Fruit fly (Drosophila melanogaster): ENCODE data around the gene Fgop2.

Fgop2 gene

DNA sequence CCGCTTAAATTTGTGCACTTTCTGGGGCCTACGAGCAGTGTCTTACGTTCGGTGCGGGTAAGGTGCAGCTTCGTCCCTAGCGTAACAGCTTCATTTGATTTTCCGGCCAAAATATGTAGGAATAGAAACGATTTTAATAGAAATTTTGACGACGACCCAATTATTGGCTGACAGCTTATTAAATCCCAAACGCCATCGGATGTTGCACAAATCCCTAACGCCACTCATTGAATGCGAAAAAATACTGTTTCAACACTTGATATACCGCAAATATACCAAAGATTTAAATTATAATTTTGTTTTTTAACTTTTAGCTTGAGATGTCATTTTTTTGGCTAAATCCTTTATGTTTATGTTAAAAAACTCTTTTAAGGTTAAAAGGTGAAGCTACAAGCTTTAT lies at the start of gene Fgop2:
TSS of gene Fgop2 (minus strand) at position 202 of the 400 bp plus-strand sequence.
- TF ChIP-seq noc (tag; optimal IDR thresholded peaks at IDR 0.05) = no peak

DNA sequence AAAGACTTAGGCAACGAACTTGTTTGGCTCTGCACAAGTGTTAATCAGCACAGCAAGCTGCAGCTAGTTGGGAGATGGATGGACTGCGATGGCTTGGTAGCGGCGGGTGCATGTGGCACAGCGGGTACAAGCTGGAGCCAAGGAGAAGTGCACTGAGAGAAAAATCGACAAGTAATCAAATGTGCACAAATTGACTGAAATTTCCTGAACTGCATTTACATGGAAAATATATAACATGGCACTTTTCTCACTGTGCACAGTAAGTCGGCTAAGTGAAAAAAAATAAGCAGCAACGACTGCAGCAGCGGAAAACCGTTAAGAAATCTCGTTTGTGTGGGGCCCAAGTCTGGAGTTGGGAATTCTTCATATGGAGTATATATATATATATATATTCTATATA lies 46.0 kb upstream of the Fgop2 start:
- TF ChIP-seq noc (tag; optimal IDR thresholded peaks at IDR 0.05) = no peak

DNA sequence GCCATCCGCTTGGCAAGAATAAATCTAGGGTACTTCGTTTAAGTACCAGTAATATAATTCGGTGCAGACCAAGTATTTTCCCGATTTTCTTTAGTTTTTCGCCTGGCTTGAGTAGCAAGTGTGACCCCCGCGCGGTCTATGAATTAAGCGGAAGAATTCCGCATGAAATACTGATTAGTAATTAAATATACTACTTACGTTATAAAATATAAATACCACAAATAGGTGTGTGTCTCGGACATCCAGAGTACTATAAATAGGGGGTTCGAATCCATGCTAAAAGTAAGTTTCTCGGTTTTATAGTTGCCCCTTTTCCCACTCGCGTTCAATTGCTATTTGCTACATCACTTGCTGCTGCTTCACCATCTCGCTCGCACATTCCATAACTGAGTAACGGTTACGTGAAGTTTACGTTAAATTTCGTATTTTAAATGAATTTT lies 26.5 kb upstream of the Fgop2 start, which contains the start of gene snRNP-U1-70K:
TSS of gene snRNP-U1-70K (minus strand) at position 141 of the 440 bp plus-strand sequence.
- no peak for TF ChIP-seq noc (tag; optimal IDR thresholded peaks at IDR 0.05)

DNA sequence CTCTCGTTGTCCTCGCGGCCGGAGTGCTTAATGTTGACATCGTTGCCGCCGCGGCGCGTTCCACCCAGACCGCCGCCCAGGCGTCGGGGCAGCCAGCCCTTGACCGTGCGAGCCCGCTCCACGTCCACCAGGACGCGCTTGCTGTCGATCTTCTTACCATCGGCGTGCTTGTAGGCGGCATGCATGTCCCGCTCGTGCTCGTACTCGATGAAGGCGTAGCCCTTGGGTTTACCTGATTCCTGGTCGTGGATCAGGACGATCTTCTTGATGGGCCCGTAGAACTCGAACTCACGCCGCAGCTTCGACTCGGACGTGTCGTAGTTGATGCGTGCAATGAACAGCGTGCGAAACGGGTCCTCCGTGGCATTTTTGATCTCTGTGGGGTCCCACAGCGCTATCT lies 25.7 kb upstream of the Fgop2 start:
- TF ChIP-seq noc (tag; optimal IDR thresholded peaks at IDR 0.05) = no peak

DNA sequence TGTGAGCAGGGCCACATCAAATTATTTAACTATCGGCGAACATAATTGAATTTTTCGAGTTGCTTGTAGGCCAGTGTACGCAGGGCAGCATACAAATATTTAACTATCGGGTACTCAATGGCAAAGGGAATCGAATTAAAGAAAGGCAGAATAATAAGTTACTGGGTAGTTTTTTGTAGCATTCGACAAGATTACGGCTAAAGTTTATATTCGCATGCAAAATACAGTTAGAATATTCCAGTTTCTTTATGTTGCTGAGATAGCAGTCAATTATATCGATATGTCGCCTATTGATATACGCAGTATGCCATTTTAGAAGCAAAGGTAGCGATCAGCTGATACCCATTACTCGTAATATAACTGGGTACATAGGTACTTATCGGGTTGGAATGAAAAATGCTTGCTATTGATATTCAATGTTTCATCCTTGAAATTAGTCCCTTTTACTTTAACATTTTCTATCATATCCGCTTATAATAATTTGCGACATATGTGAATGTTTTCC lies 23.0 kb upstream of the Fgop2 start:
- no peak for TF ChIP-seq noc (tag; optimal IDR thresholded peaks at IDR 0.05)

DNA sequence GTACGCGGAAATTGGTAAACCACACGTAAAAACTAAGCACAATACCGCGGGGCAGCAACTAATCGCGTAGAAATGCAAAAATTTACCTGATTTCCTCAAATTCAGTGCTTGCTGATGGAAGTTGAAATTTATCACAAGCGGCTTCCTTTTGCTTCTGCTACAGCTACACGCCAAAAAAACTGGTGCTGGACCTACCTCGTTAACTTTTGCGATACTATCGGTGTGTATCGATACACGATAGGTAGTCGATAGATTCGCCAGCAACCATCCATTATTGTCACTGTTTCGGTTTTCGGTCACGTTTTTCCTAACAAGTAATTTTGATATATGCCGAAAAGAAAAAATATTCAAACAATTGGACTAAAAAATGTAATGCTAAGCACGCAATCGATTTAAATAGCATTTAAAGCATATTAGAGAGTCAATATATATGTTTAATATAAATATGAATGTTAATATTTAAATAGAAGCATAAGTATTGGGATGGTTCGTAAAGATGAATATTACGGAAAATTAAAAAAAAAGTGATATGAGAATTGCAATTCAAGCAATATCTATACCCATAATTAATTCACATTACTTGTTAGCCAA lies 22.4 kb upstream of the Fgop2 start, which contains the start of gene Sumo:
TSS of gene Sumo (minus strand) at position 223 of the 591 bp plus-strand sequence.
- no peak for TF ChIP-seq noc (tag; optimal IDR thresholded peaks at IDR 0.05)

DNA sequence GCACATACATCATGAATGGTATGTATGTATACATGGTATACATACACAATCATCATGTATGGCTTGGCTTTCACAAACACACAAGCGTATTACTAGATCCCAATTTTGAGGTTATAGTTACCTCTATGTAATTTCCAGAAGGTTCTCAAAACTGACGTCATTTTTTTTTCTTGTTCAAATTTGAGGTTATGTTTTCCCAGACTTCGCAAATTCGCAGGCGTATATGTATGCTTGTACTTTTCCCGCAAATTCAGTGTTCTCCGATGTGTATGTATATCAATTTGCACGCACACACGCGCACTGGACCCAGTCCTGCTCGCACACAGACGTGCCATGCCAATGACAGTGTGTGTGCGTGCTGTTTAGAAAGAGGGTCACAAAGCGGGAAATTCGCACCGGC lies 21.2 kb upstream of the Fgop2 start:
- TF ChIP-seq noc (tag; optimal IDR thresholded peaks at IDR 0.05) = no peak

DNA sequence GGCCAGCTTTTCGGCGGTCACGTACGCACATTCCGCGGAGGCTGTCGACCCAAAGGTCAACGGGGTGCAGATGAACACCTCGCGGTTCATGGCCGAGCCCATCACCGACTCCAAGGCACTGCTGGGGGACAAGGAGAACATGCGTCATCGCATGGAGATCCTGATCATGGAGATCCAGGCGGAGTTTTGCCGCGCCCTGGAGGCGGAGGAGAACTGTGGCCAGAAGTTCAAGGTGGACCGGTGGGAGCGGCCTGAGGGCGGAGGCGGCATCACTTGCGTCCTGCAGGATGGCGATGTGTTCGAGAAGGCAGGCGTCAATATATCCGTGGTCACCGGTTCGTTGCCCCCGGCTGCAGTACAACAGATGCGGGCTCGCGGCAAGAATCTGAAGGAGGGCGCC lies 19.5 kb upstream of the Fgop2 start:
- TF ChIP-seq noc (tag; optimal IDR thresholded peaks at IDR 0.05) = no peak

DNA sequence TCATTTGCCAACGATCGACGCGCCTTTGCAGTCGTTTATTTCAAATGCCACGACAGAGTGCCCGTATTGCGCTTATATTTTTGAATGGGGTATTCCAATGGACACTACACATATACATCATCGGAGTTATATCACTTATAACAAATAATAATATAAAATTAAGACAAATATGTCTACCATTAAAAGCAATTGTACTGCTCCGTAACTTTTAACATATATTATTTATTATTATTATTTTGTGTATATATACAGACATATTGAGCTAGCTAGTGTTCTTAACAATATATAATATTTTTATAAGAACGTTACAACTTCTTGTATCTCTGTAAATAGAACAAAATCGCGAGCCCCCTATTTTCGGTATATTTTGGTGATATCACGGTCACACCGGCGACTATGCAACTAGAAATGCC lies 18.9 kb upstream of the Fgop2 start, which contains the start of the genes sip2 and Coprox:
TSS of gene sip2 (minus strand) at position 53 of the 413 bp plus-strand sequence.
TSS of gene Coprox (plus strand) at position 400 of the 413 bp plus-strand sequence.
- TF ChIP-seq noc (tag; optimal IDR thresholded peaks at IDR 0.05) = peak; percentile 59

DNA sequence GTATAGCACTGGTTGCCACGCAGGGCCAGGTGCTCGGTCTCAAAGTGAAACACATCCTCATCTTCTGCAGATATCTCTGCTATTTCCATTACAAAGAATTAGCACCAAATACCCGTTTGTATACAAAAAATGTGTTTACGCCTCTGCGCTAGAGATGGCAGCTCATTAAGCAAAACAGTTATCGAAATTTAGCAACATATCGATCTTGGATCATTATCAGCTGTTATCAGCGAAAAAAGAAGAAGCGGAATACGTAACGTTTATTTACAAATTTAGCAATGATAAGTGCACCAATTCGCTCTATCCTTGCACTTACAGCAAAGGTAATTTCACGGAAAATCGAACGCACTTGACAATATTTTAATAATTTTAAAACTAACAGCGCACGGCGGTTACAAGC lies 15.1 kb upstream of the Fgop2 start, which contains the start of the genes Atac1 and Hmgcl:
TSS of gene Atac1 (minus strand) at position 164 of the 400 bp plus-strand sequence.
TSS of gene Hmgcl (plus strand) at position 213 of the 400 bp plus-strand sequence.
- no peak for TF ChIP-seq noc (tag; optimal IDR thresholded peaks at IDR 0.05)

DNA sequence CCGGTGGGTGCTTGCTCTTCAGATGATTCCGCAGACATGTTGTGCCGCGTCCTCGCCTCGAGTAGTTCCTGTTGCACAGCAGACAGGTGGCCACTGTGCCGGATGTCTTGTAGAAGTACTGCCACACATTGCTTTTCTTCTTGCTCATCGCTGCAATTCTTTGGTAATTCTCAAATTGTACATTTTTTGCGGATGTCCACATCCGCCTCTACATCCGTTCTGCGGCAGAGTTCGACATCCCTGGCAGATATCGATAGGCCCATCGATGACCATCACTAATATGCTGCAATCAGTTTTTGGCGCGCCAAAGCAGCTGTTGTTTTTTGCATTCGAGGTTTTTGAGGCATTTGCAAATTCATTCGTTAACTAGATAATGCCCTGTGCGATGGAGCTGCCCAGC lies 11.6 kb upstream of the Fgop2 start, which contains the start of the genes CG13775 and CG3430:
TSS of gene CG13775 (minus strand) at position 226 of the 400 bp plus-strand sequence.
TSS of gene CG3430 (plus strand) at position 284 of the 400 bp plus-strand sequence.
- no peak for TF ChIP-seq noc (tag; optimal IDR thresholded peaks at IDR 0.05)

DNA sequence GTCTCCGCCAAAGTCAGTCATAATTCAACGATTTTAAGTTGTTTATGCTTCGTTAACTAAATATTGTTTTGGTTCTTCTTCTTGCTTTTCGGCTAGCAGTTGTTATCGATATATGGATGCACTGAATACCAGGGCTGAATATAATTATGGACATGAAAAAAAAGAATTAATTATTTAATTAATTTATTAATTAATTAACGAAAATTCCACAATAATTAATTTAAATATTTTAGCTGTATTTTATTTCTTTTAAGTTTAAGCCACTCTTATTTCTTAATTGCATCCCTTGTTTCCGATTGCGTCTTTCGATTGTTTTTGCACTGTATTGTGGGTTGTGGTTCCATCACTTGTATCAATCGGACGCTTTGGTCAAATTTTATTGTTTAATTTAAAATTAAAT lies 5.0 kb upstream of the Fgop2 start, which contains the start of the genes Gas41 and SA1:
TSS of gene Gas41 (minus strand) at position 112 of the 400 bp plus-strand sequence.
TSS of gene SA1 (plus strand) at position 326 of the 400 bp plus-strand sequence.
- peak; percentile 89 for TF ChIP-seq noc (tag; optimal IDR thresholded peaks at IDR 0.05)

DNA sequence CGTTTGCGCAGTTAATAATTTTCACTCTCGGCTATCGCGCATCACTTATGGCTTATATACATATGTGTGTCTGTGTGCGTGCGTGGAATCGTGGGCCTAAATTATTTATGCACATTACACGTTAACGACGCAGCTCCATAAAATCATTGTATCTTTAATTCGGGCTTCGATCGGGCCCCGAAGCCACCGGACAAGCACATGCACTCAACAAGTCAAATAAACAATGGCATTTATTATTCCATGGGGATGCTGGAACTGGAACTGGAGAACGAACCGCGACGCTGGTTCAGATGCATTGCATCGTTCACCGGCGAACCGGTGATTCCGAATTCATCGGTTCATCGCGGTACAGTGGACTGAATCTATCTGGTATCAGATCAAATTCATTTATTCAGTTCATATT lies 3.5 kb upstream of the Fgop2 start, which contains the start of gene ihog:
TSS of gene ihog (minus strand) at position 269 of the 403 bp plus-strand sequence.
- TF ChIP-seq noc (tag; optimal IDR thresholded peaks at IDR 0.05) = no peak

DNA sequence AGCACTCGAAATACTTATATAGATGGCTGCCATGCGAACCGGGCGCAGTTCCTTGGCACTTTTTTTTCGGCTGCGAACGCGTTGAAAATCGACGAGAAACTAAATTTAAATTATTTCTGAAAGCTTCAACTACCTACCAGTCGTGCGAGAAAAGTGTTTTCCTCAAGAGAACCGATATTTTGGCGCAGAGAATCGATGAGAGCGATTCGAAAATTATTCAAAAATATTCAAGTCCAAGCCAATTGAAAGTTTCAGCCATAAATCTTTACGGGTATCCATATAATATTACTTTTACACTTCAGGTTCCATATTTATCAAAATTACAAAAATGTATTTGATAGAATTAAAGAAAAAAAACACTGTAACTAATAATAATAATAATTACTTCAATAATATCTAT lies 2.4 kb downstream of the Fgop2 start, which contains the start of gene CG18304:
TSS of gene CG18304 (minus strand) at position 101 of the 400 bp plus-strand sequence.
- TF ChIP-seq noc (tag; optimal IDR thresholded peaks at IDR 0.05) = no peak

DNA sequence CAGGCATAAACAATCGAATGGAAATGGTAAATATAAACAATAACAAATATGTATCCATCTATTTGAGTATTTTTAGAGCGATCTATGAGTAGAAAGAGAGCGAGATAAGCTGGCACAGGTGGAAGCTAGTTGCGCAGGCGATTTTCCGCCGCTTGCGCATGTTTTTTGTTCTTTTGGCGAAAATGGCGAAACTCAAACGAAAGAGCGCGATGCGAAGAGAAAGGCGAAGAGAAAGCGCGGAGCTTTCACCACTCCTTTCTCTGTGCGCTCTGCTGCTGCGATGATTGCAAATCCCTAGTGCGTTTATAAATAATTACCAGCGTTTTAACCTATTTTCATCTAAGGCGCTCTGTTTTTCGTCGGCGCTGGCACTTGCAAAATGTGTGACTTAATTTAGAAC lies 3.4 kb downstream of the Fgop2 start:
- no peak for TF ChIP-seq noc (tag; optimal IDR thresholded peaks at IDR 0.05)

DNA sequence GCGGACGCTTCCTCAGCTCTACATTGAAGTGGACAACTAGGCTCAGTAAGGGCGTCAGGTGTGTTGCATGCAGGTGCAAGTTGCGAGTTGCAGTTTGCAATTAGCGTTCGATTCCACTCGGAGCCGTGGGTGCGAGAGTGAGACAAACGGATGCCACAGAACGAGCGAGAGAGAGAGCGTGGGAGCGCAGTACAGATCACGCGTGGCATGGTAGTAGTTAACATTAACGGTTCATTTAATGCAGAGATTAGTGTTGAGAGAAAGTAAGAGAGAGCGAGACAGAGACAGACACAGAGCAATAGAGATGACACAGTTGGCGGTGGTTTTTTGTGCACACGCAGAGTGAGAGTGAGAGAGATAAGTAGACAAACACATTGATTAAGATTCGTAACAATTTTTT lies 5.4 kb downstream of the Fgop2 start:
- TF ChIP-seq noc (tag; optimal IDR thresholded peaks at IDR 0.05) = no peak

DNA sequence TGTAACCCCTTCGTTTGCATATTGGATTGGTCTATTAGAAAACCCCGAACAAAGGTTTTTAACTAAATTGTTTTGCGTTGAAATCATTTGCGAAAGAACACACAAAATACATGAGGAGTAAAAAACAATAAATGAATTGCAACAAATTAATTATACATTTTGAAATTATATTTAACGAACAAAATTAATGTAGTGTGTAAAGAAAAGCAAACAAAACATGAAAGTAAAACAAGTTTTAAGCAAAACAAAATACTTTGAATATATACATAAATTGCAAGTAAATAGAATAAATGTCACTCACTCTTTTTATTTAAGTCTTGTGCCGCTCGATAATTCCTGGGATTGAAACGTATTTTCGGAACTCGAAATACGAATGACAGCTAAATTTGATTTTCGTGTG lies 13.3 kb downstream of the Fgop2 start, which contains the start of gene CG43232:
TSS of gene CG43232 (plus strand) at position 301 of the 400 bp plus-strand sequence.
- no peak for TF ChIP-seq noc (tag; optimal IDR thresholded peaks at IDR 0.05)
